Worm (Caenorhabditis elegans): ENCODE measurements around the gene gcy-34.

DNA sequence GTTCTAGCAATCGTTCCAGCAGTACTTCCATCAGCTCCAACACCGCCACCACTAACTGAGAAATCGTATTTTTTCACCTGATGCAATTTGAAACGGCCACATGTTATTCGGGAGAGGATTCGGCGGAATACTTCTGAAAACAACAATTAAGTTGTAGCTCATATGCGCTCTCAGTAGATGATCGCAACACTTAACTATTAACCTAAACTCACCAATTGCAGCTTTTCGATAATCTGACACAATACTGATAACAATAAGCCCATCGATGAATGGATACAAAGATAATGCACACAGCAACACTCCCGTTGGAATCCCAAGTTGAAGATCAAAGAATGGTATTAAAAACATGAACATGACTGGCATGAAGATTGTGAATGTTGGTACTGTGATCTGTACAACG, 47.7 kb downstream of the gcy-34 start:
- TF ChIP-seq lin-13 (GFP tag; optimal IDR thresholded peaks at IDR 0.05) (no peak), nhr-71 (tag; optimal IDR thresholded peaks at IDR 0.05) (no peak), ama-1 (optimal IDR thresholded peaks at IDR 0.05) (no peak), lir-3 (tag; optimal IDR thresholded peaks at IDR 0.05; ENCODE audit: poor library complexity) (no peak), unc-98 (GFP tag; IDR thresholded peaks at IDR 0.05) (no peak), hlh-17 (GFP tag; optimal IDR thresholded peaks at IDR 0.05; ENCODE audit: borderline replicate concordance) (no peak), rnt-1 (tag; optimal IDR thresholded peaks at IDR 0.05) (no peak), nhr-90 (tag; optimal IDR thresholded peaks at IDR 0.05; ENCODE audit: poor library complexity) (no peak), unc-86 (tag; optimal IDR thresholded peaks at IDR 0.05) (no peak), ceh-82 (tag; optimal IDR thresholded peaks at IDR 0.05) (no peak), snu-23 (GFP tag; optimal IDR thresholded peaks at IDR 0.05) (no peak)
